Worm (Caenorhabditis elegans) whole organism, mixed stage, embryonic: ENCODE measurements around the gene cdk-1.
A peak's percentile ranks its signal among the peaks of the same experiment; 100 is the strongest.

Source experiments
- elt-1 ChIP-seq: sonication (generic microtip); optimal IDR thresholded peaks from 2 replicates; lab custom pipeline; 2017; ENCODE audit warnings: missing genetic modification characterization, mild to moderate bottlenecking, missing compliant biosample characterization, antibody characterized with exemption, moderate library complexity, borderline replicate concordance; ENCODE audit not compliant: insufficient read depth
- hlh-1 ChIP-seq: fragments of 150-350 bp; optimal IDR thresholded peaks from 2 replicates; lab custom pipeline; 2014; ENCODE audit warnings: missing biosample characterization, missing genetic modification reagents, missing genetic modification characterization
- lin-13 ChIP-seq: fragments of 150-350 bp; optimal IDR thresholded peaks from 2 replicates; lab custom pipeline; 2014; ENCODE audit warnings: missing biosample characterization, missing genetic modification characterization
- lin-32 ChIP-seq: fragments of 200-800 bp; sonication (Bioruptor generic); optimal IDR thresholded peaks from 2 replicates; lab custom pipeline; 2018; ENCODE audit warnings: mild to moderate bottlenecking, missing genetic modification characterization, missing compliant biosample characterization
- lsy-2 ChIP-seq: fragments of 150-350 bp; optimal IDR thresholded peaks from 2 replicates; lab custom pipeline; 2014; ENCODE audit warnings: missing biosample characterization, missing genetic modification characterization
- mep-1 ChIP-seq: fragments of 150-350 bp; optimal IDR thresholded peaks from 2 replicates; lab custom pipeline; 2017; ENCODE audit warnings: missing biosample characterization, missing genetic modification reagents, missing genetic modification characterization, inconsistent platforms
- mls-2 ChIP-seq: sonication (generic microtip); optimal IDR thresholded peaks from 2 replicates; lab custom pipeline; 2016; ENCODE audit warnings: mild to moderate bottlenecking, missing genetic modification characterization, moderate library complexity, missing compliant biosample characterization
- nhr-237 ChIP-seq: fragments of 150-350 bp; optimal IDR thresholded peaks from 2 replicates; lab custom pipeline; 2014; ENCODE audit warnings: missing biosample characterization, missing genetic modification characterization
- snpc-4 ChIP-seq: fragments of 150-350 bp; optimal IDR thresholded peaks from 2 replicates; lab custom pipeline; 2014; ENCODE audit warnings: missing biosample characterization, missing genetic modification characterization
- unc-39 ChIP-seq: fragments of 150-350 bp; optimal IDR thresholded peaks from 2 replicates; lab custom pipeline; 2014; ENCODE audit warnings: missing biosample characterization, missing genetic modification characterization
- unc-62 ChIP-seq: fragments of 150-350 bp; optimal IDR thresholded peaks from 2 replicates; lab custom pipeline; 2014; ENCODE audit warnings: missing biosample characterization, missing genetic modification reagents, missing genetic modification characterization
- zip-8 ChIP-seq: fragments of 150-350 bp; optimal IDR thresholded peaks from 2 replicates; lab custom pipeline; 2014; ENCODE audit warnings: missing biosample characterization, missing genetic modification characterization
- ztf-11 ChIP-seq: fragments of 150-350 bp; optimal IDR thresholded peaks from 2 replicates; lab custom pipeline; 2014; ENCODE audit warnings: missing biosample characterization, missing genetic modification characterization

DNA sequence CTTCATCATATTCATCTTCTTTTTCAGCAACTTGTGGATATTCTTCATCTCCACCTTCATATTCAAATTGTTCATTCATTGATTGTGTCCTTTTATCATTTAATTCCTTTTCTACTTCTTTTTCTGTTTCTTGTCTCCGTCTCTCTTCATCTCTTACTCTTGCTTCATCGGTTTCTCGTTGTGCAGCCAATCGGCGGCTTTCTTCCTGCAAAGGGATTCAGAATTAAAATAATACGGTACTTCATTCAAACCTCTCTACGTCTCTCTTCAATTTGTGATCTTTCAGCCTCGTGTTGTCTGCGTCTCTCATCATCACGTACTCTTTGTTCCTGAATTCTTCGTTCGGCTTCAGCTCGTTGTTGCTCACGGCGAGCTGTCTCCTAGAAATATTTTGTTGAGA, 6.6 kb upstream of the cdk-1 start:
- TF ChIP-seq lin-13 (tag; lab: Kevin White, UChicago) (no peak), unc-62 (GFP tag; lab: Kevin White, UChicago) (no peak), unc-39 (tag; lab: Kevin White, UChicago) (no peak), hlh-1 (tag; lab: Kevin White, UChicago) (no peak), snpc-4 (tag; lab: Kevin White, UChicago) (no peak), lsy-2 (tag; lab: Kevin White, UChicago) (peak; percentile 41), nhr-237 (no peak), ztf-11 (no peak), mep-1 (tag; lab: Kevin White, UChicago) (no peak), elt-1 (tag; lab: Kevin White, UChicago) (no peak), lin-32 (no peak), mls-2 (tag; lab: Kevin White, UChicago) (no peak), zip-8 (no peak)
